Worm (Caenorhabditis elegans): ENCODE data around the gene ucp-4.

ucp-4 gene

DNA sequence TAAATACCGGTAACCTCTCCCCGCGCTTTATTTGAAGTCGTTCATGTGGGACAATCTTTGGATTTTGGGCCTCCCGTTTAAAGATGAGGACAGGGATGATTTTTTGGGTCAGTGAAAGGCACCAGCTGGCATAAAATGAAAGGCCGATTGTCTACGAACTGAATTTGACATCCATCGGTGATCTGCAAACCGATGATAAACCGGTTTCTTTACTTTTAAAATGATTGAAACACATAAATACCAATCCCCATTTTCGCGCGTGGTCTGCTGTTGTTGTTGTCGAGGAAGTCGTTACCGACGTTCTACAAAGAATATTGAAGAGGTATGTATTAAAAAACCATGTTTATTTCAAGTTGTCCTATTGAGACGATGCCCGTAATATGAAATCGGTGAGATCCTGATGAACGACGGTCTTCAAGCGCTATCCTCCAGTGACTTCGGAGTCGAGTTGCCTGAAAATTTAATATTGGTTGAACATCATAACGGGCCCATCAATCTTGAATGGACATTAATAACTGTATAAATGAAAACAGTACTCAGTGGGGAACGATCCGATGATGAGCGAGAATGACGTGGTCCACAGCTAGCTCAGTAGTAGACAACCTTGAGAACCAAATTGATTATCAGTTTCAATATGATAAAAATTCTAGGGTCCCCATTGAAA lies 9.0 kb downstream of the ucp-4 start (continued):
- peak; percentile 53; the same call in 1 of the 2 replicates for TF ChIP-seq C06A6.2 (GFP tag; conservative IDR thresholded peaks at IDR 0.05)
- TF ChIP-seq lsl-1 (GFP tag; optimal IDR thresholded peaks at IDR 0.05) = peak; percentile 32
- peak; percentile 82 for TF ChIP-seq Y95B8A.8 (GFP tag; IDR thresholded peaks at IDR 0.05)
- peak; percentile 90 for TF ChIP-seq madf-3 (GFP tag; IDR thresholded peaks at IDR 0.05)
- peak; percentile 33 for TF ChIP-seq attf-6 (GFP tag; IDR thresholded peaks at IDR 0.05)
- TF ChIP-seq egl-18 (GFP tag; IDR thresholded peaks at IDR 0.05) = 0 out of 2 replicates have a peak, but pooled peaks have one; percentile 7
- TF ChIP-seq nhr-90 (tag; optimal IDR thresholded peaks at IDR 0.05) = no peak
- TF ChIP-seq T26A5.8 (tag; optimal IDR thresholded peaks at IDR 0.05) = no peak
- 0 out of 2 replicates have a peak, but pooled peaks have one; percentile 44 for TF ChIP-seq mcd-1 (GFP tag; IDR thresholded peaks at IDR 0.05)
- TF ChIP-seq B0336.3 (GFP tag; IDR thresholded peaks at IDR 0.05) = peak; percentile 8; the same call in 1 of the 2 replicates
- peak; percentile 49; the same call in 1 of the 2 replicates for TF ChIP-seq D2030.7 (GFP tag; IDR thresholded peaks at IDR 0.05)
- peak; percentile 43; the same call in 1 of the 2 replicates for TF ChIP-seq hsf-1 (GFP tag; IDR thresholded peaks at IDR 0.05)
- TF ChIP-seq ztf-18 (tag; optimal IDR thresholded peaks at IDR 0.05) = no peak
- peak; percentile 91 for TF ChIP-seq Y79H2A.3 (GFP tag; conservative IDR thresholded peaks at IDR 0.05)
- peak; percentile 74 for TF ChIP-seq pbrm-1 (GFP tag; IDR thresholded peaks at IDR 0.05)
- no peak; the same call in 1 of the 2 replicates for TF ChIP-seq Y67H2A.10 (GFP tag; conservative IDR thresholded peaks at IDR 0.05)
- no peak for TF ChIP-seq lag-1 (GFP tag; IDR thresholded peaks at IDR 0.05)
- TF ChIP-seq cebp-2 (GFP tag; IDR thresholded peaks at IDR 0.05) = peak; percentile 74; the same call in 1 of the 2 replicates
- peak; percentile 47 for TF ChIP-seq atf-7 (tag; optimal IDR thresholded peaks at IDR 0.05)
- peak; percentile 34 for TF ChIP-seq tlf-1 (GFP tag; optimal IDR thresholded peaks at IDR 0.05)
- no peak for TF ChIP-seq lin-54 (GFP tag; optimal IDR thresholded peaks at IDR 0.05)
- peak; percentile 60; the same call in 1 of the 2 replicates for TF ChIP-seq ceh-91 (GFP tag; IDR thresholded peaks at IDR 0.05)

DNA sequence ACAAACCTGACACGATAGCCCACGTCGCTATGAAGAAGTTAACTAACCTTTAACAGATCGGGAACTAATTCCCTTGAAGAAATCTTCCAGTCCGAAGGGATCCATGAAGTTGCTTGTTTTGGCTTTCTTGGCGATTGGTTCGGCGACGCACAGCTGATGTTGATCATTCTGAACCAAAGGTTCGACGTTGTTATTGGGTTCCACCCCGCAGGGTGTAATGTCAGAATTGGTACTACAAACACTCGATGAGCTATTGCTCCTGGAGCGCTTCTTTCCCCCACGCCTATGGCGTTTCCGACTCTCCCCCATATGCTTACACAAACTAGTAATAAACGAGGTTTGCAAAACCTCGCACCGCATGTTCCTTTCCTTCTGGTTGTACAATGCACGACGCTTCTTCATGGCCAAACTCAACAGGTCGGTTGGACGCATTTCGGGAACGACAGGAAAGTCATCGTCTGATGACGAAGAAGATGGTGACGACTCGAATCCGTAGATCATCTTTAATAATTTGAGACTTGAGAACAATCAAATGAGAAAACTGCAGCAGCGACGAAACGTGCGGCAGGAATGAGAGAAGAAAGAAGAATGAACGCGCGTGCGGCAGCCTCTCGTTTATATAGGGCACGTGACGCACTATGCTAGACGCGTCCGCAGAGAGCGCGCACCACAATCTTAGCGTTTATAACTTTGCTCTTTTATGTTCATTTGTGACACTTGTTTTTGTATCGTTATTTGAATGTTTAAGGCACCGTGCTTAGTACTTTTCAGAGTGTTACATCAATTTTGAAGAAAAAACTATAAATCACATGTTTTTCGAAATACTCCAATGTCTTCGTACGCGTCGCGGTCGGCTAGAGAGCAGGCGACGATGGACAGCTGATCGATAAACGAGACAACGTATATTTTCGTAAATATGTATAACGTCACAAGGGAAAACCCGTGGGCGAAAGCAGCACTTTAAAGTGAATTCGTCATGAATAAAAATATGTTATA lies 9.8 kb downstream of the ucp-4 start, which contains the start of gene tos-1:
TSS of gene tos-1 (minus strand) at position 575 of the 996 bp plus-strand sequence.
- TF ChIP-seq nhr-120 (GFP tag; IDR thresholded peaks at IDR 0.05) = no peak
- TF ChIP-seq egl-18 (GFP tag; IDR thresholded peaks at IDR 0.05) = peak; percentile 90
- peak; percentile 44 for TF ChIP-seq dpl-1 (GFP tag; optimal IDR thresholded peaks at IDR 0.05)
- TF ChIP-seq athp-1 (tag; optimal IDR thresholded peaks at IDR 0.05) = peak; percentile 98
- TF ChIP-seq K12H6.12 (tag; optimal IDR thresholded peaks at IDR 0.05) = peak; percentile 99
- TF ChIP-seq F49E8.2 (tag; optimal IDR thresholded peaks at IDR 0.05; ENCODE audit: insufficient read depth) = peak; percentile 27
- TF ChIP-seq lsl-1 (GFP tag; optimal IDR thresholded peaks at IDR 0.05) = peak; percentile 52
- TF ChIP-seq hlh-12 (tag; optimal IDR thresholded peaks at IDR 0.05) = no peak
- TF ChIP-seq zim-3 (tag; optimal IDR thresholded peaks at IDR 0.05) = peak; percentile 85
- TF ChIP-seq nhr-179 (tag; optimal IDR thresholded peaks at IDR 0.05) = no peak
- TF ChIP-seq B0035.1 (tag; optimal IDR thresholded peaks at IDR 0.05) = peak; percentile 91
- peak; percentile 98 for TF ChIP-seq somi-1 (GFP tag; optimal IDR thresholded peaks at IDR 0.05)
- TF ChIP-seq ekl-4 (GFP tag; IDR thresholded peaks at IDR 0.05) = peak; percentile 97
- peak; percentile 56 for TF ChIP-seq F10E7.11 (tag; optimal IDR thresholded peaks at IDR 0.05)
- TF ChIP-seq B0261.1 (tag; optimal IDR thresholded peaks at IDR 0.05) = peak; percentile 43
- TF ChIP-seq xnd-1 (tag; optimal IDR thresholded peaks at IDR 0.05) = no peak
- peak; percentile 7; the same call in 1 of the 2 replicates for TF ChIP-seq Y53F4B.3 (GFP tag; IDR thresholded peaks at IDR 0.05)
- TF ChIP-seq sdz-38 (tag; optimal IDR thresholded peaks at IDR 0.05) = no peak
- TF ChIP-seq lag-1 (GFP tag; IDR thresholded peaks at IDR 0.05) = no peak
- TF ChIP-seq madf-3 (GFP tag; IDR thresholded peaks at IDR 0.05) = peak; percentile 100
- TF ChIP-seq F22D6.2 (tag; optimal IDR thresholded peaks at IDR 0.05) = peak; percentile 87
- TF ChIP-seq snpc-1.3 (tag; optimal IDR thresholded peaks at IDR 0.05; ENCODE audit: insufficient read depth) = no peak
- peak; percentile 67; the same call in 1 of the 2 replicates for TF ChIP-seq sea-2 (GFP tag; IDR thresholded peaks at IDR 0.05)
- 0 out of 2 replicates have a peak, but pooled peaks have one; percentile 52 for TF ChIP-seq ztf-25 (GFP tag; IDR thresholded peaks at IDR 0.05)
- peak; percentile 48 for TF ChIP-seq snpc-3.4 (tag; optimal IDR thresholded peaks at IDR 0.05)
- TF ChIP-seq attf-5 (GFP tag; optimal IDR thresholded peaks at IDR 0.05) = peak; percentile 95

Data from whole organism, young adult.